Worm (Caenorhabditis elegans) whole organism, L4/young adult: ENCODE measurements around the gene phlp-2.

Experiments
- dao-5 ChIP-seq: sonication (generic microtip); optimal IDR thresholded peaks from 2 replicates; lab custom pipeline; 2016; ENCODE audit warnings: missing genotype, missing genetic modification characterization, moderate library complexity, missing compliant biosample characterization
- him-1 ChIP-seq: sonication (generic microtip); optimal IDR thresholded peaks from 2 replicates; lab custom pipeline; 2016; ENCODE audit warnings: missing genotype, missing genetic modification reagents, missing genetic modification characterization, missing compliant biosample characterization

- TF ChIP-seq him-1 (tag; lab: Kevin White, UChicago) (no peak), dao-5 (tag; lab: Kevin White, UChicago) (no peak)
Measured at ce11 chrIII:4191091-4191638, 18.1 kb upstream of the phlp-2 start, which contains the start of gene dnj-16.
